Worm (Caenorhabditis elegans) whole organism, L4 larva: ENCODE results near the gene daam-1.

Experiments
- D1046.2 ChIP-seq: fragments of 200-800 bp; sonication (Bioruptor generic); IDR thresholded peaks from 2 replicates; pipeline ENCODE4 v1.3.6; 2022; ENCODE audit warnings: missing genetic modification characterization, missing compliant biosample characterization
- F10B5.3 ChIP-seq: sonication (generic microtip); optimal IDR thresholded peaks from 2 replicates; lab custom pipeline; 2016; ENCODE audit warnings: mild to moderate bottlenecking, missing genetic modification characterization, missing compliant biosample characterization
- F37D6.2 ChIP-seq: sonication (generic microtip); optimal IDR thresholded peaks from 2 replicates; lab custom pipeline; 2016; ENCODE audit warnings: mild to moderate bottlenecking, missing genetic modification characterization, missing compliant biosample characterization
- F49E8.2 ChIP-seq: sonication (generic microtip); optimal IDR thresholded peaks from 2 replicates; lab custom pipeline; 2016; ENCODE audit warnings: missing compliant biosample characterization, mild to moderate bottlenecking, missing genetic modification characterization, borderline replicate concordance
- R02D3.7 ChIP-seq: fragments of 150-350 bp; sonication (generic microtip); optimal IDR thresholded peaks from 3 replicates; lab custom pipeline; 2014; ENCODE audit warnings: missing biosample characterization, missing genetic modification characterization
- Y48G9A.11 ChIP-seq: fragments of 200-800 bp; sonication (Bioruptor generic); IDR thresholded peaks from 2 replicates; pipeline ENCODE4 v1.3.6; 2022; ENCODE audit warnings: missing genetic modification reagents, missing genetic modification characterization, missing compliant biosample characterization
- Y5F2A.4 ChIP-seq: fragments of 200-800 bp; sonication (Bioruptor generic); optimal IDR thresholded peaks from 2 replicates; lab custom pipeline; 2018; ENCODE audit warnings: mild to moderate bottlenecking, missing genetic modification characterization, missing compliant biosample characterization
- aha-1 ChIP-seq: fragments of 150-350 bp; peaks from one replicate; lab custom pipeline; 2014; ENCODE audit warnings: missing biosample characterization, missing genetic modification characterization
- aly-2 ChIP-seq: sonication (generic microtip); optimal IDR thresholded peaks from 2 replicates; lab custom pipeline; 2018; ENCODE audit warnings: missing biosample characterization, missing genetic modification characterization
- ama-1 ChIP-seq: fragments of 150-350 bp; optimal IDR thresholded peaks from 2 replicates; lab custom pipeline; 2014; ENCODE audit warnings: inconsistent platforms, mixed read lengths
- attf-4 ChIP-seq: sonication (generic microtip); optimal IDR thresholded peaks from 3 replicates; lab custom pipeline; 2017; ENCODE audit warnings: missing biosample characterization, missing genetic modification characterization
- ceh-20 ChIP-seq: fragments of 200-800 bp; sonication (Bioruptor generic); IDR thresholded peaks from 2 replicates; pipeline ENCODE4 v1.3.6; 2022; ENCODE audit warnings: missing genetic modification reagents, missing genetic modification characterization, missing compliant biosample characterization
- ceh-32 ChIP-seq: sonication (generic microtip); optimal IDR thresholded peaks from 2 replicates; lab custom pipeline; 2016; ENCODE audit warnings: mild to moderate bottlenecking, missing genetic modification characterization, missing compliant biosample characterization; ENCODE audit not compliant: poor library complexity
- ceh-82 ChIP-seq: sonication (generic microtip); optimal IDR thresholded peaks from 2 replicates; lab custom pipeline; 2017; ENCODE audit warnings: missing biosample characterization, missing genetic modification characterization
- ces-1 ChIP-seq: fragments of 150-350 bp; sonication (generic microtip); optimal IDR thresholded peaks from 4 replicates; lab custom pipeline; 2014; ENCODE audit warnings: missing biosample characterization, missing genetic modification reagents, missing genetic modification characterization
- ctbp-1 ChIP-seq: fragments of 200-800 bp; sonication (Bioruptor generic); IDR thresholded peaks from 2 replicates; pipeline ENCODE4 v1.3.6; 2022; ENCODE audit warnings: missing genetic modification reagents, missing genetic modification characterization, missing compliant biosample characterization
- daf-12 ChIP-seq: fragments of 150-350 bp; optimal IDR thresholded peaks from 2 replicates; lab custom pipeline; 2014; ENCODE audit warnings: missing biosample characterization, missing genetic modification reagents, missing genetic modification characterization
- daf-16 ChIP-seq, 3 experiments: sonication (generic microtip); optimal IDR thresholded peaks; 2 replicates each; lab custom pipeline; 2016 to 2017; ENCODE audit warnings: missing genetic modification characterization in 3 of 3, missing genetic modification reagents in 3 of 3, mild to moderate bottlenecking in 2 of 3, missing compliant biosample characterization in 2 of 3, missing biosample characterization in 1 of 3, moderate library complexity in 1 of 3
- dmd-6 ChIP-seq: fragments of 200-800 bp; sonication (Bioruptor generic); IDR thresholded peaks from 2 replicates; pipeline ENCODE4 v1.3.6; 2022; ENCODE audit warnings: missing genetic modification reagents, missing genetic modification characterization, missing compliant biosample characterization
- dmd-8 ChIP-seq: fragments of 200-800 bp; sonication (Bioruptor generic); IDR thresholded peaks from 2 replicates; pipeline ENCODE4 v1.3.6; 2022; ENCODE audit warnings: missing genetic modification characterization, missing compliant biosample characterization
- dmd-9 ChIP-seq: fragments of 200-800 bp; sonication (Bioruptor generic); IDR thresholded peaks from 2 replicates; pipeline ENCODE4 v1.3.6; 2022; ENCODE audit warnings: missing genetic modification reagents, missing genetic modification characterization, missing compliant biosample characterization
- dve-1 ChIP-seq: sonication (generic microtip); optimal IDR thresholded peaks from 2 replicates; lab custom pipeline; 2017; ENCODE audit warnings: antibody characterized with exemption, mild to moderate bottlenecking, missing genetic modification characterization, missing compliant biosample characterization; ENCODE audit not compliant: insufficient read depth
- hif-1 ChIP-seq, 2 experiments: sonication (generic microtip); optimal IDR thresholded peaks; 2 replicates each; lab custom pipeline; 2016 to 2017; ENCODE audit warnings: missing compliant biosample characterization in 2 of 2, missing genetic modification characterization in 2 of 2, missing genetic modification reagents in 2 of 2, missing genotype in 2 of 2, mild to moderate bottlenecking in 1 of 2
- hlh-11 ChIP-seq: fragments of 200-800 bp; sonication (Bioruptor generic); optimal IDR thresholded peaks from 2 replicates; lab custom pipeline; 2018; ENCODE audit warnings: mild to moderate bottlenecking, missing genetic modification characterization, missing compliant biosample characterization
- hlh-30 ChIP-seq: sonication (generic microtip); optimal IDR thresholded peaks from 2 replicates; lab custom pipeline; 2017; ENCODE audit warnings: antibody characterized with exemption, mild to moderate bottlenecking, missing genetic modification characterization, missing compliant biosample characterization; ENCODE audit not compliant: insufficient read depth
- jun-1 ChIP-seq: fragments of 150-350 bp; optimal IDR thresholded peaks from 2 replicates; lab custom pipeline; 2014; ENCODE audit warnings: missing biosample characterization, missing genetic modification reagents, missing genetic modification characterization
- lin-1 ChIP-seq: fragments of 200-800 bp; sonication (Bioruptor generic); IDR thresholded peaks from 2 replicates; pipeline ENCODE4 v1.3.6; 2022; ENCODE audit warnings: missing genetic modification reagents, missing genetic modification characterization, missing compliant biosample characterization
- lin-38 ChIP-seq: fragments of 200-800 bp; sonication (Bioruptor generic); IDR thresholded peaks from 2 replicates; pipeline ENCODE4 v1.3.6; 2022; ENCODE audit warnings: missing genetic modification reagents, missing genetic modification characterization, missing compliant biosample characterization
- lir-3 ChIP-seq: sonication (generic microtip); optimal IDR thresholded peaks from 2 replicates; lab custom pipeline; 2016; ENCODE audit warnings: mild to moderate bottlenecking, missing genetic modification characterization, missing compliant biosample characterization
- mes-2 ChIP-seq: sonication (generic microtip); optimal IDR thresholded peaks from 2 replicates; lab custom pipeline; 2016; ENCODE audit warnings: missing genotype, mild to moderate bottlenecking, missing genetic modification characterization, missing compliant biosample characterization; ENCODE audit not compliant: poor library complexity, severe bottlenecking
- nhr-111 ChIP-seq: fragments of 200-800 bp; sonication (Bioruptor generic); optimal IDR thresholded peaks from 2 replicates; lab custom pipeline; 2018; ENCODE audit warnings: mild to moderate bottlenecking, missing genetic modification characterization, missing compliant biosample characterization
- nhr-237 ChIP-seq: sonication (generic microtip); optimal IDR thresholded peaks from 2 replicates; lab custom pipeline; 2017; ENCODE audit warnings: missing biosample characterization, missing genetic modification characterization
- nhr-25 ChIP-seq: sonication (generic microtip); optimal IDR thresholded peaks from 2 replicates; lab custom pipeline; 2017; ENCODE audit warnings: missing genetic modification characterization, mild to moderate bottlenecking, missing compliant biosample characterization, antibody characterized with exemption, moderate library complexity, borderline replicate concordance; ENCODE audit not compliant: insufficient read depth
- nhr-28 ChIP-seq: fragments of 150-350 bp; optimal IDR thresholded peaks from 2 replicates; lab custom pipeline; 2014; ENCODE audit warnings: missing biosample characterization, missing genetic modification characterization
- nhr-42 ChIP-seq: fragments of 200-800 bp; sonication (Bioruptor generic); IDR thresholded peaks from 2 replicates; pipeline ENCODE4 v1.3.6; 2022; ENCODE audit warnings: missing genetic modification characterization, missing compliant biosample characterization
- nhr-48 ChIP-seq: sonication (generic microtip); optimal IDR thresholded peaks from 2 replicates; lab custom pipeline; 2016; ENCODE audit warnings: mild to moderate bottlenecking, missing genetic modification characterization, missing compliant biosample characterization
- nhr-77 ChIP-seq: fragments of 150-350 bp; optimal IDR thresholded peaks from 2 replicates; lab custom pipeline; 2014; ENCODE audit warnings: missing biosample characterization, missing genetic modification characterization
- pha-4 ChIP-seq, 2 experiments: fragments of 150-350 bp in 1 of 2; fragments of 200-800 bp in 1 of 2; sonication (Bioruptor generic) in 1 of 2; IDR thresholded peaks in 1 of 2; optimal IDR thresholded peaks in 1 of 2; 2 replicates each; pipeline versions ENCODE4 v1.3.6 to Lab custom; 2014 to 2022; ENCODE audit warnings: missing genetic modification characterization in 2 of 2, missing genetic modification reagents in 2 of 2, missing biosample characterization in 1 of 2, missing compliant biosample characterization in 1 of 2
- php-3 ChIP-seq: fragments of 200-800 bp; sonication (Bioruptor generic); IDR thresholded peaks from 2 replicates; pipeline ENCODE4 v1.3.6; 2022; ENCODE audit warnings: missing genetic modification reagents, missing genetic modification characterization, missing compliant biosample characterization
- pqm-1 ChIP-seq: sonication (generic microtip); optimal IDR thresholded peaks from 2 replicates; lab custom pipeline; 2017; ENCODE audit warnings: missing biosample characterization, missing genetic modification characterization
- rbr-2 ChIP-seq: sonication (generic microtip); optimal IDR thresholded peaks from 2 replicates; lab custom pipeline; 2016; ENCODE audit warnings: missing genotype, missing genetic modification characterization, missing compliant biosample characterization
- sdz-12 ChIP-seq: fragments of 200-800 bp; sonication (Bioruptor generic); optimal IDR thresholded peaks from 2 replicates; lab custom pipeline; 2018; ENCODE audit warnings: mild to moderate bottlenecking, missing genetic modification characterization, missing compliant biosample characterization
- set-16 ChIP-seq: fragments of 200-800 bp; sonication (Bioruptor generic); IDR thresholded peaks from 2 replicates; pipeline ENCODE4 v1.3.6; 2022; ENCODE audit warnings: missing genetic modification reagents, missing genetic modification characterization, missing compliant biosample characterization
- tag-97 ChIP-seq: fragments of 200-800 bp; sonication (Bioruptor generic); IDR thresholded peaks from 2 replicates; pipeline ENCODE4 v1.3.6; 2022; ENCODE audit warnings: missing genetic modification characterization, missing compliant biosample characterization
- unc-62 ChIP-seq, 3 experiments: fragments of 150-350 bp in 1 of 3; sonication (generic microtip); optimal IDR thresholded peaks in 2 of 3; peaks in 1 of 3; 1 replicate in 1 of 3; 2 replicates in 2 of 3; lab custom pipeline; 2014 to 2017; ENCODE audit warnings: missing biosample characterization in 3 of 3, missing genetic modification characterization in 3 of 3, missing genetic modification reagents in 3 of 3, missing genotype in 1 of 3
- vab-7 ChIP-seq: fragments of 200-800 bp; sonication (Bioruptor generic); IDR thresholded peaks from 2 replicates; pipeline ENCODE4 v1.3.6; 2022; ENCODE audit warnings: missing genetic modification reagents, missing genetic modification characterization, missing compliant biosample characterization
- zag-1 ChIP-seq: fragments of 150-350 bp; optimal IDR thresholded peaks from 2 replicates; lab custom pipeline; 2014; ENCODE audit warnings: missing biosample characterization, missing genetic modification characterization
- zfp-2 ChIP-seq: sonication (generic microtip); optimal IDR thresholded peaks from 2 replicates; lab custom pipeline; 2016; ENCODE audit warnings: mild to moderate bottlenecking, missing genetic modification characterization, missing compliant biosample characterization

Gene daam-1

ce11 chrV:16067-16845 is 67.4 kb downstream of the daam-1 start (continued):
- TF ChIP-seq ama-1 (lab: Kevin White, UChicago) (no peak), nhr-237 (tag; lab: Kevin White, UChicago) (no peak), php-3 (no peak), mes-2 (tag; lab: Kevin White, UChicago) (no peak), lin-38 (GFP tag; lab: Robert Waterston, UW) (no peak), Y48G9A.11 (GFP tag; lab: Robert Waterston, UW) (no peak), dve-1 (tag; lab: Kevin White, UChicago) (no peak), ces-1 (GFP tag; lab: Kevin White, UChicago) (no peak), ceh-32 (tag; lab: Kevin White, UChicago) (no peak), jun-1 (no peak), Y5F2A.4 (GFP tag; lab: Kevin White, UChicago) (no peak), pqm-1 (tag; lab: Kevin White, UChicago) (peak; percentile 36), set-16 (no peak), nhr-48 (tag; lab: Kevin White, UChicago) (no peak), R02D3.7 (tag; lab: Kevin White, UChicago) (no peak), dmd-9 (GFP tag; lab: Robert Waterston, UW) (no peak), zag-1 (tag; lab: Kevin White, UChicago) (no peak), dmd-8 (GFP tag; lab: Robert Waterston, UW) (no peak), lir-3 (tag; lab: Kevin White, UChicago) (no peak), ctbp-1 (GFP tag; lab: Robert Waterston, UW) (no peak), F49E8.2 (no peak), hlh-11 (tag; lab: Kevin White, UChicago) (peak; percentile 59), nhr-42 (GFP tag; lab: Robert Waterston, UW) (no peak), hlh-30 (peak; percentile 67), aha-1 (tag; lab: Kevin White, UChicago) (peak; percentile 79), nhr-111 (GFP tag; lab: Kevin White, UChicago) (no peak), F10B5.3 (tag; lab: Kevin White, UChicago) (no peak), nhr-28 (tag; lab: Kevin White, UChicago) (peak; percentile 84), ceh-82 (tag; lab: Kevin White, UChicago) (no peak), hif-1 (tag; optimal IDR thresholded peaks at IDR 0.05; lab: Kevin White, UChicago) (no peak), sdz-12 (no peak), tag-97 (GFP tag; lab: Robert Waterston, UW) (no peak), zfp-2 (tag; lab: Kevin White, UChicago) (no peak), vab-7 (GFP tag; lab: Robert Waterston, UW) (no peak), attf-4 (no peak), dmd-6 (GFP tag; lab: Robert Waterston, UW) (peak; percentile 28; the same call in 1 of the 2 replicates), D1046.2 (GFP tag; lab: Robert Waterston, UW) (no peak), aly-2 (tag; lab: Kevin White, UChicago) (no peak), daf-16 (GFP tag; optimal IDR thresholded peaks at IDR 0.05; lab: Kevin White, UChicago) (no peak), daf-16 (tag; optimal IDR thresholded peaks at IDR 0.05; lab: Kevin White, UChicago) (peak; percentile 33), lin-1 (no peak), daf-12 (tag; lab: Kevin White, UChicago) (no peak), ceh-20 (GFP tag; lab: Robert Waterston, UW) (no peak), rbr-2 (no peak), nhr-77 (tag; lab: Kevin White, UChicago) (peak; percentile 7), unc-62 (GFP tag; optimal IDR thresholded peaks at IDR 0.05 in 1 of 2; lab: Kevin White, UChicago) (peak in 1 of 2 experiments; percentile 54), unc-62 (tag; optimal IDR thresholded peaks at IDR 0.05; lab: Kevin White, UChicago) (no peak), pha-4 (GFP tag; IDR thresholded peaks at IDR 0.05; lab: Robert Waterston, UW) (no peak), pha-4 (tag; optimal IDR thresholded peaks at IDR 0.05; lab: Kevin White, UChicago) (no peak), nhr-25 (tag; lab: Kevin White, UChicago) (no peak), F37D6.2 (tag; lab: Kevin White, UChicago) (no peak)
